Worm (Caenorhabditis elegans): ENCODE measurements around the gene JC8.16.

ce11 chrIV:13236485-13236884, 22.5 kb upstream of the JC8.16 start, which contains the start of gene pwp-1:
- TF ChIP-seq xbp-1 (tag; optimal IDR thresholded peaks at IDR 0.05): no peak
- TF ChIP-seq lin-13 (GFP tag; optimal IDR thresholded peaks at IDR 0.05): no peak
- TF ChIP-seq nhr-90 (tag; optimal IDR thresholded peaks at IDR 0.05; ENCODE audit: poor library complexity): no peak
- TF ChIP-seq lsy-2 (tag; optimal IDR thresholded peaks at IDR 0.05): no peak
- no peak for TF ChIP-seq mep-1 (tag; optimal IDR thresholded peaks at IDR 0.05)
- TF ChIP-seq pag-3 (tag; optimal IDR thresholded peaks at IDR 0.05; ENCODE audit: borderline replicate concordance, insufficient read depth): no peak
- TF ChIP-seq elt-3 (tag; optimal IDR thresholded peaks at IDR 0.05): no peak
- TF ChIP-seq dpl-1 (GFP tag; optimal IDR thresholded peaks at IDR 0.05): no peak
- no peak for TF ChIP-seq ets-5 (GFP tag; IDR thresholded peaks at IDR 0.05)

Measured in whole organism, L1 larva.